Worm (Caenorhabditis elegans) whole organism, L4/young adult: ENCODE data around the gene plx-1.

Source experiments
- W03F9.2 ChIP-seq: fragments of 150-350 bp; optimal IDR thresholded peaks from 2 replicates; lab custom pipeline; 2014; ENCODE audit warnings: missing biosample characterization, missing genetic modification characterization
- dao-5 ChIP-seq: sonication (generic microtip); optimal IDR thresholded peaks from 2 replicates; lab custom pipeline; 2016; ENCODE audit warnings: missing genotype, missing genetic modification characterization, moderate library complexity, missing compliant biosample characterization
- him-1 ChIP-seq: sonication (generic microtip); optimal IDR thresholded peaks from 2 replicates; lab custom pipeline; 2016; ENCODE audit warnings: missing genotype, missing genetic modification reagents, missing genetic modification characterization, missing compliant biosample characterization

Gene plx-1

DNA sequence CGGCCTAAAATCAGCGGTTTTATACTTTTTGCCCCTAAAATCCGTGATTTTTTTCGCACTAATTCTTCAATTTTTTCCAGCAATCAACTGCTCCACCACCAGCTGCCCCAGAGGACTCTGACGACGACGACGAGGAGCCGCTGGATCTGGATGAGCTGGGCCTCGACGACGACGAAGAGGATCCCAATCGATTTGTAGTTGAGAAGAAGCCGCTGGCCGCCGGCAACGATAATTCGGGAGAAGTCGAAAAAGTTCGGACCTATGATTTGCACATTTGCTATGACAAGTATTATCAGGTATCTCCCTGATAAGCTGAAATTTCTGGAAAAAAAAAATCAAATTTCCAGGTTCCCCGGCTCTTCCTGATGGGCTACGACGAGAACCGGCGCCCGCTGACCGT lies 52.5 kb downstream of the plx-1 start:
- TF ChIP-seq dao-5 (no peak), W03F9.2 (no peak), him-1 (no peak)

DNA sequence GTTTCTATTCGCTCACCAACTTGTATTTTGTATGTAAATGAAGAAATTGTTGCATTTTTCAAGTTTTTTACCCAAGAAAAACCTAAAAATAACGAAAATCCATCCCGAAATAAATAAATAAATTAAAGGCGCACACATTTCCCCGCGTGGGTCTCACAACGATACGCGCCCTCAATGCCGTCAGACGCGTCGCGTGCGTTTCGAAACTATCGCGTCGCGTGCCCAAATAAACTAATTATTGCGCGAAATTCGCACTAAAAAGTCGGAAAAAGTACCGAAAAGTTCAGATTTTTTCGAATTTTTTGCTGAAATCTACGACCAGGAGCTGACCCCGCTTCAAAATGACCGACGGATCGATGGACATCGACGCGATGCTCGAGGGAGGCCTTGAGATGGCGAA lies 53.1 kb downstream of the plx-1 start, which contains the start of gene rbm-39:
Gene rbm-39 (plus strand): TSS at position 178 of the 400 bp plus-strand sequence.
- TF ChIP-seq dao-5 (no peak), W03F9.2 (peak; percentile 71)

DNA sequence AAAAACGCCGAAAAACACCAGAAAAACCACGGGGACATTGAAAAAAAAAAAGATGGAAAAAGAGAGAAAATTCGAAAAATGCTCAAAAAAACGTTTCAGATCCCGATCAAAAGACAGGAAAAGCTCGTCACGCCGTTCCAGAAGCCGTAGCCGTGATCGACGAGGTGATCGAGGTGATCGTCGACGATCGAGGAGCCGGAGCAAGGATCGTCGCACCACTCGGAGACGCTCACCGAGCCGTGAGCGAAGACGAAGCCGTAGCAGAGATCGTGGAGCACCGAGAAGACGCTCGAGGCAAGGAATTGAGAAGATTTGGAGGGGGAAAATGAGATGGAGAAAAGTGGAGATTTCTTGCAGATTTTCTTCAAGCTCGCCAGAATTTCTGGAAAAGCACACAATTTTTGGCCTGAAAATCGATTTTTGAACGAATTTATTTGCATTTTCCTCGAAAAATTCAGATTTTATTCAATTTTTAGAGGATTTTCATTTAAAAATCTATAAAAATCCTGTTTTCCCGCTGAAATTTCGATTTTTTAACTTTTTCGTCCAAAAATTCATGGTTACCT lies 54.0 kb downstream of the plx-1 start:
- TF ChIP-seq dao-5 (no peak), him-1 (no peak), W03F9.2 (no peak)

DNA sequence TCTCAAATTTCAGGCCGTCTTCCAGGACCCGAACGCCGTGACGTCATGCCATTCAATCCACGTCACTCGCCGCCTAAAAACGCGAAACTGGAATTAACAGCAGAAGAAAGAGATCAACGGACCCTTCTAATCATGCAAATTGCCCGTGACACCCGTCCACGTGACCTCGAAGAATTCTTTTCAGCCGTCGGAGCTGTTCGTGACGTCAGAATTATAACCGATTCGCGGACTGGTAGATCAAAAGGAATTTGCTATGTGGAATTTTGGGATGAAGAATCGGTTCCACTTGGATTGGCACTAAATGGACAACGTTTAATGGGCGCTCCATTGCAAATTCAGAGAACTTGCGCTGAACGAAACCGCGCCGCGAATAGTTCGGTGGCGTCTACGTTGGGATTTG lies 56.1 kb downstream of the plx-1 start:
- TF ChIP-seq W03F9.2 (no peak), dao-5 (no peak), him-1 (no peak)

DNA sequence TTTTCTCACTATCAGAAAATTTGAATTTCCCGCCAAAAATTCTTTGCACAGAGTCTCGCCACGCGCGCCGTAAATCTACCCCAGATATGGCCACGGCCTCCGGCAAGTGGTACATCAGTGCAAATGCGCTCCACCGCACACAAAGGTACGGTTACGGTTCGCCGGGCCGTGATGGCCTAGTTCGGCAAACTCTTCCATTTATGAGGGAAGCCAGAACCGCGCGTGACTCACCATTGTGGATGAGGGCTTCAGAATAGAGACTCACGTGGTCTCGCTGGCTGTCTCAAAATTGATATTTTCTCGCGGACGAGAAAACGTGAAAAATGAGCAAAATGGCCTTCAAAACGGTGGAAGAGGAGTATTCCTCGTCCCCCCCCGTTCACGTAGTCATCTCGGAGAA lies 60.5 kb downstream of the plx-1 start:
- TF ChIP-seq W03F9.2 (no peak), dao-5 (no peak), him-1 (no peak)

DNA sequence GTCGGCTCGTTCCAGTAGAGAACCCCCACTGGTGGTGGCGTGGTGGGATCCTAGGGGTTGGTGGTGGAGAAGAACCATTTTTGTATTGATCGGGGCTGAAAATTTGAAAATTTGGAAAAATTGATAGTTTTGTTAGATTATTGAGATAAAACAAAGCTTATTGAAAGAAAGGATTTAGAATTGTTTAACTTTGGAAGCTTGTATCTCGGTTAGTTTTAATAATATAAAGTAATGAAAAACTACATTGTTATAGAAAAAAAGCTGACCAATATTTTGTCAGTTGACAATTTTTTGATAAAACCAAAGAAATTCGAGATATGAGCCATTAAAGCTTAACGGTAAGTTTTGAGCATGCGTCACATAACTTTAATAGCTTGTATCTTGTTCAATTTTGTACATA lies 70.6 kb downstream of the plx-1 start, which contains the start of gene abhd-14:
Gene abhd-14 (minus strand): TSS at position 101 of the 400 bp plus-strand sequence.
- TF ChIP-seq him-1 = no peak
- TF ChIP-seq W03F9.2 = no peak
- TF ChIP-seq dao-5 = no peak
